Fruit fly (Drosophila melanogaster): Measurements from ENCODE around the gene ppk16.
A peak's percentile ranks its signal among the peaks of the same experiment; 100 is the strongest.

Gene ppk16

DNA sequence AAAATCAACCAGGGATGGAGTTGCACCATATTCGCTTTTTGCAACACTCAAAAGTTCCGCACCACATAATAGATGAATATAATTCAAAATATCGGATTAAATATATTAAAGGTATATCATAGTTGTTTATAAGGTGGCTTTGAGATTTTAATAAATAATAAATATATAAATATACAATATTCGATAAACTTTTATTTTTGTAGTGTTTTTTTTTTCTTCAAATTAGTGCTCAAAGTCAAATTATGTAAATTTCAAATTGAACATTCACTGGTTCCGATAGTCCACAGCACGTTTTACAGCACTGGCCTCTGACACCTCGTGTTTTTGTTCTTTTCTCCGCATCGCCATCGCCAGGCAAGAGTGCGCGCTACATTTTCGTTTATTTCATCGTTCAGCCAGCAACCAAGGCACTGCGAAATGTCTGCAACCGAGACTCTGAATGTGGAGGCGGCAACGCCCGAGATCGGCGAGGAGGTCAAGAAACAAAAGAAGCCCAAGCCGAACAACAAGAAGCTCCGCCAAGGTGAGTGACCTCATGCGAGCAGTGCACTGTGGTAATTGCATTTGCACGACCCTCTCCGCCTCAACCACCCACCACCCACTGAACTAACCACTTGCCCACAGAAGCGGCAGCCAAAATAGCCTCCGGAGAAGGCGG lies 11.5 kb downstream of the ppk16 start, which contains the start of the genes Taf11 and und (continued):
- TF ChIP-seq CG13775 (GFP tag; optimal IDR thresholded peaks at IDR 0.05) (peak; percentile 100), CG1024 (GFP tag; IDR thresholded peaks at IDR 0.05) (no peak), CG32767 (GFP tag; IDR thresholded peaks at IDR 0.05) (no peak), Dp (GFP tag; optimal IDR thresholded peaks at IDR 0.05) (peak; percentile 37), NK7.1 (GFP tag; optimal IDR thresholded peaks at IDR 0.05) (no peak), zf30C (GFP tag; optimal IDR thresholded peaks at IDR 0.05) (peak; percentile 49), CG9727 (GFP tag; optimal IDR thresholded peaks at IDR 0.05) (peak; percentile 51), CG15696 (tag; optimal IDR thresholded peaks at IDR 0.05) (peak; percentile 36), NfI (GFP tag; optimal IDR thresholded peaks at IDR 0.05) (peak; percentile 16), ind (GFP tag; optimal IDR thresholded peaks at IDR 0.05) (peak; percentile 52), CG14710 (tag; optimal IDR thresholded peaks at IDR 0.05) (peak; percentile 72), eve (GFP tag; optimal IDR thresholded peaks at IDR 0.05) (no peak), CG2116 (GFP tag; optimal IDR thresholded peaks at IDR 0.05) (peak; percentile 50), Xrp1 (GFP tag; IDR thresholded peaks at IDR 0.05) (peak; percentile 28; the same call in 1 of the 2 replicates), dm (GFP tag; optimal IDR thresholded peaks at IDR 0.05) (peak; percentile 90), Bgb (GFP tag; IDR thresholded peaks at IDR 0.05; ENCODE audit: partially characterized antibody) (peak; percentile 59), abd-A (tag; optimal IDR thresholded peaks at IDR 0.05) (no peak), HmgZ (tag; optimal IDR thresholded peaks at IDR 0.05) (peak; percentile 26), sob (GFP tag; IDR thresholded peaks at IDR 0.05) (peak; percentile 42; the same call in 1 of the 2 replicates), CG5245 (GFP tag; optimal IDR thresholded peaks at IDR 0.05) (peak; percentile 18), CG18764 (GFP tag; optimal IDR thresholded peaks at IDR 0.05) (peak; percentile 31), BtbVII (GFP tag; optimal IDR thresholded peaks at IDR 0.05) (peak; percentile 33), CG3281 (GFP tag; optimal IDR thresholded peaks at IDR 0.05) (peak; percentile 60), CG4404 (GFP tag; IDR thresholded peaks at IDR 0.05) (peak; percentile 33; the same call in 1 of the 2 replicates), Max (GFP tag; optimal IDR thresholded peaks at IDR 0.05) (peak; percentile 81), CoRest (tag; optimal IDR thresholded peaks at IDR 0.05) (peak; percentile 65), knrl (GFP tag; IDR thresholded peaks at IDR 0.05; ENCODE audit: partially characterized antibody) (peak; percentile 86), CG1603 (tag; optimal IDR thresholded peaks at IDR 0.05) (no peak), CG17186 (GFP tag; optimal IDR thresholded peaks at IDR 0.05) (peak; percentile 19), hkb (optimal IDR thresholded peaks at IDR 0.05) (peak; percentile 19), hkb (GFP tag; IDR thresholded peaks at IDR 0.05) (no peak), hbn (GFP tag; IDR thresholded peaks at IDR 0.05; ENCODE audit: partially characterized antibody) (peak; percentile 57), CG15601 (tag; optimal IDR thresholded peaks at IDR 0.05) (no peak), CG3847 (GFP tag; IDR thresholded peaks at IDR 0.05) (peak; percentile 60), CG4328 (GFP tag; optimal IDR thresholded peaks at IDR 0.05) (peak; percentile 17), CG13424 (tag; optimal IDR thresholded peaks at IDR 0.05) (peak; percentile 47), B-H1 (GFP tag; IDR thresholded peaks at IDR 0.05) (no peak), CG32532 (GFP tag; IDR thresholded peaks at IDR 0.05) (peak; percentile 44), HHEX (GFP tag; optimal IDR thresholded peaks at IDR 0.05) (peak; percentile 13), zfh2 (GFP tag; optimal IDR thresholded peaks at IDR 0.05) (no peak), Doc3 (GFP tag; IDR thresholded peaks at IDR 0.05; ENCODE audit: partially characterized antibody) (peak; percentile 61; the same call in 2 of the 3 replicates), CG9817 (tag; optimal IDR thresholded peaks at IDR 0.05) (peak; percentile 35), CG12391 (tag; optimal IDR thresholded peaks at IDR 0.05) (peak; percentile 52), Ssrp (tag; optimal IDR thresholded peaks at IDR 0.05) (peak; percentile 26), unc-4 (GFP tag; IDR thresholded peaks at IDR 0.05; ENCODE audit: partially characterized antibody) (peak; percentile 75), zen2 (GFP tag; IDR thresholded peaks at IDR 0.05; ENCODE audit: partially characterized antibody) (peak; percentile 13; the same call in 1 of the 3 replicates), CG6765 (GFP tag; optimal IDR thresholded peaks at IDR 0.05) (no peak), CG42726 (GFP tag; IDR thresholded peaks at IDR 0.05; ENCODE audit: partially characterized antibody) (0 out of 2 replicates have a peak, but pooled peaks have one; percentile 34)
